Fruit fly (Drosophila melanogaster): ENCODE data around the gene Svip.

Svip gene

dm6 chr3L:9357830-9358712 is 728 bp upstream of the Svip start (continued):
- TF ChIP-seq Usf (GFP tag; optimal IDR thresholded peaks at IDR 0.05) (no peak), wek (GFP tag; optimal IDR thresholded peaks at IDR 0.05) (no peak)

- no peak for TF ChIP-seq sens-2 (GFP tag; IDR thresholded peaks at IDR 0.05)
- TF ChIP-seq dati (GFP tag; IDR thresholded peaks at IDR 0.05): no peak
- no peak for TF ChIP-seq maf-S (GFP tag; optimal IDR thresholded peaks at IDR 0.05)
- TF ChIP-seq CG3847 (GFP tag; IDR thresholded peaks at IDR 0.05): no peak
- TF ChIP-seq CG1233 (GFP tag; optimal IDR thresholded peaks at IDR 0.05): peak; percentile 6
- peak; percentile 32 for TF ChIP-seq CG17385 (GFP tag; optimal IDR thresholded peaks at IDR 0.05)
- no peak for TF ChIP-seq CG10267 (tag; optimal IDR thresholded peaks at IDR 0.05)
- TF ChIP-seq sens (GFP tag): peak; percentile 58
- TF ChIP-seq prd (optimal IDR thresholded peaks at IDR 0.05): no peak
- no peak for TF ChIP-seq prd (GFP tag; IDR thresholded peaks at IDR 0.05)
- peak in 1 of 2 experiments; percentile 91 for TF ChIP-seq Pdp1 (GFP tag; optimal IDR thresholded peaks at IDR 0.05)
- 0 out of 2 replicates have a peak, but pooled peaks have one; percentile 21 for TF ChIP-seq CG31441 (GFP tag; IDR thresholded peaks at IDR 0.05)
- peak; percentile 69; the same call in 1 of the 2 replicates for TF ChIP-seq onecut (GFP tag; IDR thresholded peaks at IDR 0.05)
- TF ChIP-seq Scr (GFP tag; IDR thresholded peaks at IDR 0.05; ENCODE audit: partially characterized antibody): 0 out of 2 replicates have a peak, but pooled peaks have one; percentile 39
- peak; percentile 63 for TF ChIP-seq gfzf (GFP tag; optimal IDR thresholded peaks at IDR 0.05)
- peak; percentile 10 for TF ChIP-seq CG2712 (tag; optimal IDR thresholded peaks at IDR 0.05)
- peak; percentile 49 for TF ChIP-seq CG9797 (GFP tag; optimal IDR thresholded peaks at IDR 0.05)
- peak; percentile 53 for TF ChIP-seq HmgZ (tag; optimal IDR thresholded peaks at IDR 0.05)
- TF ChIP-seq CG17912 (GFP tag; optimal IDR thresholded peaks at IDR 0.05): no peak
- peak; percentile 59 for TF ChIP-seq nom (GFP tag; optimal IDR thresholded peaks at IDR 0.05)
- TF ChIP-seq CG14710 (tag; optimal IDR thresholded peaks at IDR 0.05): peak; percentile 25
- TF ChIP-seq pfk (GFP tag; optimal IDR thresholded peaks at IDR 0.05): no peak
- TF ChIP-seq row (GFP tag; IDR thresholded peaks at IDR 0.05): peak; percentile 48; the same call in 2 of the 3 replicates
- no peak for TF ChIP-seq hb (GFP tag; IDR thresholded peaks at IDR 0.05; ENCODE audit: partially characterized antibody)
- peak; percentile 10; the same call in 1 of the 2 replicates for TF ChIP-seq E2f1 (GFP tag; IDR thresholded peaks at IDR 0.05)
- TF ChIP-seq lmd (GFP tag; IDR thresholded peaks at IDR 0.05): no peak
- peak; percentile 45 for TF ChIP-seq Nf-YC (tag; optimal IDR thresholded peaks at IDR 0.05)
- peak; percentile 81 for TF ChIP-seq Med (GFP tag)
- peak; percentile 25; the same call in 1 of the 3 replicates for TF ChIP-seq CG34422 (GFP tag; IDR thresholded peaks at IDR 0.05)
- no peak for TF ChIP-seq bsh (GFP tag; optimal IDR thresholded peaks at IDR 0.05)
- TF ChIP-seq Adf1 (GFP tag; IDR thresholded peaks at IDR 0.05): 0 out of 2 replicates have a peak, but pooled peaks have one; percentile 5
- no peak for TF ChIP-seq CG7271 (tag; optimal IDR thresholded peaks at IDR 0.05)
- TF ChIP-seq Camta (GFP tag; optimal IDR thresholded peaks at IDR 0.05): no peak
- no peak for TF ChIP-seq CG11695 (GFP tag; IDR thresholded peaks at IDR 0.05)
- TF ChIP-seq MESR4 (GFP tag; optimal IDR thresholded peaks at IDR 0.05): peak; percentile 53
- no peak for TF ChIP-seq CG10321 (GFP tag; IDR thresholded peaks at IDR 0.05)
- peak in 1 of 2 experiments; percentile 43 for TF ChIP-seq Trl (optimal IDR thresholded peaks at IDR 0.05)
- TF ChIP-seq Trl (GFP tag; optimal IDR thresholded peaks at IDR 0.05): no peak
- TF ChIP-seq CG15073 (GFP tag; optimal IDR thresholded peaks at IDR 0.05): no peak
- TF ChIP-seq nmo (GFP tag; optimal IDR thresholded peaks at IDR 0.05): no peak
- TF ChIP-seq ara (GFP tag; IDR thresholded peaks at IDR 0.05): no peak
- TF ChIP-seq so (GFP tag; IDR thresholded peaks at IDR 0.05): peak; percentile 40; the same call in 1 of the 3 replicates
- no peak for TF ChIP-seq MTF-1 (GFP tag; optimal IDR thresholded peaks at IDR 0.05; ENCODE audit: borderline replicate concordance)
- peak; percentile 48 for TF ChIP-seq CG13287 (GFP tag; IDR thresholded peaks at IDR 0.05; ENCODE audit: partially characterized antibody)
- TF ChIP-seq CG17802 (tag; optimal IDR thresholded peaks at IDR 0.05): no peak
Measured at dm6 chr3L:9360217-9360692, 1.5 kb downstream of the Svip start, which contains the start of gene Pdxk. TSS of gene Pdxk (plus strand) at chr3L:9360316.
